Fruit fly (Drosophila melanogaster): ENCODE results near the gene Jon66Ci.

The Jon66Ci gene

dm6 chr3L:8394944-8395343, 3.6 kb downstream of the Jon66Ci start (continued):
- TF ChIP-seq yki (optimal IDR thresholded peaks at IDR 0.05) (no peak), Nf-YA (GFP tag; IDR thresholded peaks at IDR 0.05) (no peak), gt (GFP tag; IDR thresholded peaks at IDR 0.05) (no peak), fd3F (GFP tag; optimal IDR thresholded peaks at IDR 0.05) (no peak), Hr78 (GFP tag; optimal IDR thresholded peaks at IDR 0.05) (no peak), Lpt (GFP tag; optimal IDR thresholded peaks at IDR 0.05) (no peak), CG17912 (GFP tag; optimal IDR thresholded peaks at IDR 0.05) (no peak), Gsc (GFP tag; IDR thresholded peaks at IDR 0.05) (no peak), abd-A (tag; optimal IDR thresholded peaks at IDR 0.05) (no peak), CG6765 (GFP tag; optimal IDR thresholded peaks at IDR 0.05) (no peak), Opbp (GFP tag; IDR thresholded peaks at IDR 0.05; ENCODE audit: partially characterized antibody) (peak; percentile 72), CG6683 (GFP tag; optimal IDR thresholded peaks at IDR 0.05) (no peak), HLHmδ (GFP tag; optimal IDR thresholded peaks at IDR 0.05) (no peak), exex (tag; optimal IDR thresholded peaks at IDR 0.05) (no peak), tup (GFP tag; optimal IDR thresholded peaks at IDR 0.05) (no peak), btn (GFP tag; optimal IDR thresholded peaks at IDR 0.05) (no peak), nmo (GFP tag; optimal IDR thresholded peaks at IDR 0.05) (no peak), CG7928 (GFP tag; optimal IDR thresholded peaks at IDR 0.05) (no peak), CG6689 (GFP tag; IDR thresholded peaks at IDR 0.05) (no peak), CG1647 (GFP tag; optimal IDR thresholded peaks at IDR 0.05) (no peak), sens-2 (GFP tag; IDR thresholded peaks at IDR 0.05) (no peak), CG17361 (GFP tag; IDR thresholded peaks at IDR 0.05) (no peak), CG15696 (tag; optimal IDR thresholded peaks at IDR 0.05) (no peak), Hsf (GFP tag; optimal IDR thresholded peaks at IDR 0.05) (no peak), CG17829 (tag; optimal IDR thresholded peaks at IDR 0.05) (no peak), CG6272 (GFP tag; IDR thresholded peaks at IDR 0.05) (no peak), Ada2b (GFP tag; IDR thresholded peaks at IDR 0.05) (no peak), tx (GFP tag; optimal IDR thresholded peaks at IDR 0.05) (no peak), CG1024 (GFP tag; IDR thresholded peaks at IDR 0.05) (no peak), CG13287 (GFP tag; IDR thresholded peaks at IDR 0.05; ENCODE audit: partially characterized antibody) (peak; percentile 24; the same call in 1 of the 2 replicates), pb (GFP tag; optimal IDR thresholded peaks at IDR 0.05) (no peak), sisA (GFP tag; IDR thresholded peaks at IDR 0.05) (no peak), unc-4 (GFP tag; IDR thresholded peaks at IDR 0.05; ENCODE audit: partially characterized antibody) (no peak), CG14014 (GFP tag; IDR thresholded peaks at IDR 0.05) (no peak), tll (GFP tag; optimal IDR thresholded peaks at IDR 0.05) (no peak), seq (GFP tag; IDR thresholded peaks at IDR 0.05) (no peak), Hr51 (GFP tag; optimal IDR thresholded peaks at IDR 0.05) (no peak), bowl (GFP tag; IDR thresholded peaks at IDR 0.05) (no peak), Ptx1 (GFP tag; IDR thresholded peaks at IDR 0.05) (no peak), vvl (GFP tag; IDR thresholded peaks at IDR 0.05) (0 out of 2 replicates have a peak, but pooled peaks have one; percentile 12), her (GFP tag; optimal IDR thresholded peaks at IDR 0.05) (no peak), Fer1 (GFP tag; optimal IDR thresholded peaks at IDR 0.05) (no peak), ac (GFP tag; optimal IDR thresholded peaks at IDR 0.05) (no peak), Ravus (GFP tag; IDR thresholded peaks at IDR 0.05) (no peak), CG15601 (tag; optimal IDR thresholded peaks at IDR 0.05) (no peak), CG10431 (GFP tag; optimal IDR thresholded peaks at IDR 0.05) (no peak), CTCF (GFP tag; optimal IDR thresholded peaks at IDR 0.05) (peak; percentile 35), pum (GFP tag; optimal IDR thresholded peaks at IDR 0.05) (no peak), CG3065 (GFP tag; optimal IDR thresholded peaks at IDR 0.05) (no peak), Ets65A (GFP tag) (peak; percentile 72), CG18599 (GFP tag; optimal IDR thresholded peaks at IDR 0.05) (no peak), az2 (GFP tag; optimal IDR thresholded peaks at IDR 0.05) (no peak), CG4424 (GFP tag; optimal IDR thresholded peaks at IDR 0.05) (no peak)

All from whole organism, embryonic.